Fruit fly (Drosophila melanogaster) whole organism, embryonic: ENCODE data around the gene fan.

Experiments used
- Asciz ChIP-seq: fragments of 200-800 bp; sonication (Bioruptor generic); optimal IDR thresholded peaks from 2 replicates; lab custom pipeline; 2017; ENCODE audit warnings: missing biosample characterization, mild to moderate bottlenecking, missing genetic modification characterization, missing genetic modification reagents
- B-H2 ChIP-seq: fragments of 200-800 bp; sonication (Bioruptor generic); optimal IDR thresholded peaks from 2 replicates; lab custom pipeline; 2018; ENCODE audit warnings: missing biosample characterization, mild to moderate bottlenecking, missing genetic modification characterization
- C15 ChIP-seq: fragments of 200-800 bp; sonication (Bioruptor generic); IDR thresholded peaks from 3 replicates; pipeline ENCODE4 v1.3.6; 2022; ENCODE audit warnings: missing biosample characterization, missing genetic modification characterization
- CG12155 ChIP-seq: fragments of 200-800 bp; sonication (Bioruptor generic); optimal IDR thresholded peaks from 3 replicates; lab custom pipeline; 2016; ENCODE audit warnings: missing biosample characterization, missing genetic modification characterization
- CG12744 ChIP-seq: fragments of 200-800 bp; sonication (Bioruptor generic); optimal IDR thresholded peaks from 2 replicates; lab custom pipeline; 2016; ENCODE audit warnings: missing biosample characterization, missing genetic modification characterization
- CG17328 ChIP-seq: fragments of 200-800 bp; sonication (Bioruptor generic); IDR thresholded peaks from 2 replicates; pipeline ENCODE4 v1.3.6; 2022; ENCODE audit warnings: missing biosample characterization, missing genetic modification characterization
- CG17385 ChIP-seq: fragments of 200-800 bp; sonication (Bioruptor generic); optimal IDR thresholded peaks from 3 replicates; lab custom pipeline; 2018; ENCODE audit warnings: missing biosample characterization, mild to moderate bottlenecking, missing genetic modification characterization
- CG18764 ChIP-seq: fragments of 200-800 bp; sonication (Bioruptor generic); optimal IDR thresholded peaks from 3 replicates; lab custom pipeline; 2016; ENCODE audit warnings: missing biosample characterization, missing genetic modification characterization
- CG2199 ChIP-seq: fragments of 200-800 bp; sonication (Bioruptor generic); IDR thresholded peaks from 3 replicates; pipeline ENCODE4 v1.3.6; 2022; ENCODE audit warnings: missing biosample characterization, missing genetic modification characterization
- CG2678 ChIP-seq: fragments of 200-800 bp; sonication (Bioruptor generic); optimal IDR thresholded peaks from 3 replicates; lab custom pipeline; 2019; ENCODE audit warnings: missing biosample characterization, mild to moderate bottlenecking, missing genetic modification characterization, moderate library complexity
- CG30403 ChIP-seq: fragments of 200-800 bp; sonication (Bioruptor generic); optimal IDR thresholded peaks from 3 replicates; lab custom pipeline; 2016; ENCODE audit warnings: missing biosample characterization, missing genetic modification characterization
- CG5180 ChIP-seq: fragments of 200-800 bp; sonication (Bioruptor generic); optimal IDR thresholded peaks from 3 replicates; lab custom pipeline; 2017; ENCODE audit warnings: missing biosample characterization, missing genetic modification characterization, mild to moderate bottlenecking, moderate library complexity, missing genetic modification reagents
- CG6175 ChIP-seq: fragments of 200-800 bp; sonication (Bioruptor generic); IDR thresholded peaks from 3 replicates; pipeline ENCODE4 v1.3.6; 2022; ENCODE audit warnings: missing biosample characterization, missing genetic modification characterization
- CG6254 ChIP-seq: fragments of 200-800 bp; sonication (Bioruptor generic); optimal IDR thresholded peaks from 3 replicates; lab custom pipeline; 2017; ENCODE audit warnings: mild to moderate bottlenecking, missing biosample characterization, missing genetic modification reagents, missing genetic modification characterization
- CG8281 ChIP-seq: fragments of 200-800 bp; sonication (Bioruptor generic); optimal IDR thresholded peaks from 2 replicates; lab custom pipeline; 2018; ENCODE audit warnings: missing biosample characterization, mild to moderate bottlenecking, missing genetic modification characterization, moderate library complexity
- CG9797 ChIP-seq: fragments of 200-800 bp; sonication (Bioruptor generic); optimal IDR thresholded peaks from 3 replicates; lab custom pipeline; 2018; ENCODE audit warnings: missing biosample characterization, mild to moderate bottlenecking, missing genetic modification characterization
- CrebB ChIP-seq: fragments of 200-800 bp; sonication (Bioruptor generic); optimal IDR thresholded peaks from 3 replicates; lab custom pipeline; 2018; ENCODE audit warnings: missing biosample characterization, mild to moderate bottlenecking, missing genetic modification characterization
- D ChIP-seq, 2 experiments: fragments of 200-800 bp in 1 of 2; fragments of >200 bp in 1 of 2; sonication (Bioruptor generic) in 1 of 2; optimal IDR thresholded peaks; 2 replicates in 1 of 2; 3 replicates in 1 of 2; lab custom pipeline; 2017; ENCODE audit warnings: mild to moderate bottlenecking in 1 of 2, missing biosample characterization in 1 of 2, missing genetic modification characterization in 1 of 2, missing genetic modification reagents in 1 of 2
- Dad ChIP-seq: fragments of 200-800 bp; sonication (Bioruptor generic); optimal IDR thresholded peaks from 3 replicates; lab custom pipeline; 2016; ENCODE audit warnings: missing biosample characterization, missing genetic modification characterization
- Dp ChIP-seq: fragments of 200-800 bp; sonication (Bioruptor generic); optimal IDR thresholded peaks from 2 replicates; lab custom pipeline; 2018; ENCODE audit warnings: missing biosample characterization, mild to moderate bottlenecking, missing genetic modification characterization, moderate library complexity
- Lpt ChIP-seq: fragments of >200 bp; optimal IDR thresholded peaks from 2 replicates; lab custom pipeline; 2018; ENCODE audit warnings: missing biosample characterization, missing genetic modification characterization
- Med ChIP-seq: fragments of 200-800 bp; sonication (Bioruptor generic); peaks from one replicate; lab custom pipeline; 2016; ENCODE audit warnings: missing biosample characterization, missing genetic modification characterization, mild to moderate bottlenecking, inconsistent platforms, moderate library complexity
- Mes4 ChIP-seq: fragments of 200-800 bp; sonication (Bioruptor generic); optimal IDR thresholded peaks from 2 replicates; lab custom pipeline; 2016; ENCODE audit warnings: missing biosample characterization, missing genetic modification characterization
- NfI ChIP-seq: fragments of 200-800 bp; sonication (Bioruptor generic); optimal IDR thresholded peaks from 3 replicates; lab custom pipeline; 2018; ENCODE audit warnings: missing biosample characterization, mild to moderate bottlenecking, missing genetic modification characterization, moderate library complexity
- Poxn ChIP-seq: fragments of 200-800 bp; sonication (Bioruptor generic); IDR thresholded peaks from 2 replicates; pipeline ENCODE4 v1.3.6; 2022; ENCODE audit warnings: missing biosample characterization, missing genetic modification characterization
- Ptx1 ChIP-seq: fragments of 200-800 bp; sonication (Bioruptor generic); IDR thresholded peaks from 2 replicates; pipeline ENCODE4 v1.3.6; 2022; ENCODE audit warnings: missing biosample characterization, missing genetic modification characterization
- Trl ChIP-seq, 3 experiments: fragments of >200 bp in 2 of 3; fragments of 200-800 bp in 1 of 3; sonication (Bioruptor generic) in 1 of 3; optimal IDR thresholded peaks; 2 replicates in 1 of 3; 3 replicates in 2 of 3; lab custom pipeline; 2016 to 2017; ENCODE audit warnings: missing biosample characterization in 1 of 3, missing genetic modification characterization in 1 of 3
- amos ChIP-seq: fragments of 200-800 bp; sonication (Bioruptor generic); IDR thresholded peaks from 2 replicates; pipeline ENCODE4 v1.3.6; 2022; ENCODE audit warnings: missing biosample characterization, missing genetic modification characterization; ENCODE audit not compliant: partially characterized antibody
- cg ChIP-seq: fragments of 200-800 bp; sonication (Bioruptor generic); optimal IDR thresholded peaks from 3 replicates; lab custom pipeline; 2019; ENCODE audit warnings: missing biosample characterization, mild to moderate bottlenecking, missing genetic modification characterization, moderate library complexity
- crp ChIP-seq, 2 experiments: fragments of 200-800 bp; sonication (Bioruptor generic); optimal IDR thresholded peaks; 2 replicates in 1 of 2; 3 replicates in 1 of 2; lab custom pipeline; 2017; ENCODE audit warnings: missing biosample characterization in 2 of 2, missing genetic modification characterization in 2 of 2, mild to moderate bottlenecking in 1 of 2, moderate library complexity in 1 of 2
- dan ChIP-seq: fragments of 200-800 bp; sonication (Bioruptor generic); IDR thresholded peaks from 2 replicates; pipeline ENCODE4 v1.3.6; 2022; ENCODE audit warnings: missing biosample characterization, missing genetic modification characterization
- dpn ChIP-seq, 2 experiments: fragments of 200-800 bp; sonication (Bioruptor generic); optimal IDR thresholded peaks; 3 replicates each; lab custom pipeline; 2016; ENCODE audit warnings: missing biosample characterization in 2 of 2, missing genetic modification characterization in 2 of 2
- lmd ChIP-seq: fragments of 200-800 bp; sonication (Bioruptor generic); IDR thresholded peaks from 2 replicates; pipeline ENCODE4 v1.3.6; 2022; ENCODE audit warnings: missing biosample characterization, missing genetic modification characterization
- lola ChIP-seq, 3 experiments: fragments of >200 bp in 2 of 3; fragments of 200-800 bp in 1 of 3; sonication (Bioruptor generic) in 1 of 3; optimal IDR thresholded peaks; 2 replicates each; lab custom pipeline; 2017 to 2019; ENCODE audit warnings: missing biosample characterization in 3 of 3, missing genetic modification characterization in 3 of 3, mild to moderate bottlenecking in 1 of 3, moderate library complexity in 1 of 3
- lov ChIP-seq, 2 experiments: fragments of 200-800 bp in 1 of 2; fragments of >200 bp in 1 of 2; sonication (Bioruptor generic) in 1 of 2; IDR thresholded peaks in 1 of 2; optimal IDR thresholded peaks in 1 of 2; 2 replicates in 1 of 2; 3 replicates in 1 of 2; pipeline versions ENCODE4 v1.3.6 to Lab custom; 2017 to 2022; ENCODE audit warnings: missing biosample characterization in 1 of 2, missing genetic modification characterization in 1 of 2
- nerfin-1 ChIP-seq: fragments of 200-800 bp; sonication (Bioruptor generic); optimal IDR thresholded peaks from 3 replicates; lab custom pipeline; 2019; ENCODE audit warnings: missing biosample characterization, mild to moderate bottlenecking, missing genetic modification characterization, moderate library complexity
- pho ChIP-seq: fragments of 200-800 bp; sonication (Bioruptor generic); optimal IDR thresholded peaks from 2 replicates; lab custom pipeline; 2016; ENCODE audit warnings: missing biosample characterization, missing genetic modification characterization
- phol ChIP-seq: fragments of 200-800 bp; sonication (Bioruptor generic); optimal IDR thresholded peaks from 3 replicates; lab custom pipeline; 2018; ENCODE audit warnings: missing biosample characterization, mild to moderate bottlenecking, missing genetic modification characterization, moderate library complexity
- pzg ChIP-seq: fragments of 200-800 bp; sonication (Bioruptor generic); optimal IDR thresholded peaks from 3 replicates; lab custom pipeline; 2018; ENCODE audit warnings: missing biosample characterization, mild to moderate bottlenecking, missing genetic modification characterization, moderate library complexity
- rib ChIP-seq: fragments of 200-800 bp; sonication (Bioruptor generic); IDR thresholded peaks from 2 replicates; pipeline ENCODE4 v1.3.6; 2022; ENCODE audit warnings: missing biosample characterization, missing genetic modification characterization
- scrt ChIP-seq: fragments of 200-800 bp; sonication (Bioruptor generic); optimal IDR thresholded peaks from 2 replicates; lab custom pipeline; 2018; ENCODE audit warnings: missing biosample characterization, mild to moderate bottlenecking, missing genetic modification characterization, moderate library complexity
- sens-2 ChIP-seq: fragments of 200-800 bp; sonication (Bioruptor generic); IDR thresholded peaks from 2 replicates; pipeline ENCODE4 v1.3.6; 2022; ENCODE audit warnings: missing biosample characterization, missing genetic modification characterization
- sim ChIP-seq: fragments of 200-800 bp; sonication (Bioruptor generic); IDR thresholded peaks from 2 replicates; pipeline ENCODE4 v1.3.6; 2022; ENCODE audit warnings: missing biosample characterization, missing genetic modification characterization
- sqz ChIP-seq: fragments of 200-800 bp; sonication (Bioruptor generic); optimal IDR thresholded peaks from 3 replicates; lab custom pipeline; 2018; ENCODE audit warnings: missing biosample characterization, mild to moderate bottlenecking, missing genetic modification characterization
- tin ChIP-seq: fragments of 200-800 bp; sonication (Bioruptor generic); optimal IDR thresholded peaks from 3 replicates; lab custom pipeline; 2016; ENCODE audit warnings: missing biosample characterization, missing genetic modification characterization
- trh ChIP-seq: fragments of 200-800 bp; sonication (Bioruptor generic); optimal IDR thresholded peaks from 2 replicates; lab custom pipeline; 2016; ENCODE audit warnings: missing biosample characterization, missing genetic modification characterization
- ttk ChIP-seq: fragments of 200-800 bp; sonication (Bioruptor generic); IDR thresholded peaks from 2 replicates; pipeline ENCODE4 v2.1.2; 2022; ENCODE audit warnings: missing biosample characterization, missing genetic modification characterization
- tx ChIP-seq: fragments of 200-800 bp; sonication (Bioruptor generic); optimal IDR thresholded peaks from 2 replicates; lab custom pipeline; 2016; ENCODE audit warnings: missing biosample characterization, missing genetic modification characterization
- z ChIP-seq: fragments of 200-800 bp; sonication (Bioruptor generic); IDR thresholded peaks from 3 replicates; pipeline ENCODE4 v1.3.6; 2022; ENCODE audit warnings: missing biosample characterization, missing genetic modification characterization

Gene fan

DNA sequence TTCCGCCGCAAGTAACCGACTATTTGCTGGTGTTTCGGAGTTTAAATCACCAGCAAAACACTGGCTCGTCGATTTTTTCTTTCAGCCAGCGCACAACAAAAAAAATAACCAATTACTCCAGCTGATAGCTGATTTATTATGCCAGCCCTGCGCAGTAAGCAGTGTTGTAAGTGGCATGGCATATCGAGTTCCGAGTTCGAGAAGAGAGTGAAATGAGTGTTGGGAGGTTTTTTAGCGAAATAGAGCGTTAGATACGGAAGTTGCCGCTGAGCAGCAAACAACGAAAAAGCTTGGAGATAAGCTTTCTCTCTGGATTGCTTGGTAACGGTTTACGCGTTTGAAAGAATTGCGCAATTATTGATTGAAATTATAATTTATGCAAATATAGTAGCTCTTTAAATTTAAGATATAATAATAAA is 17.3 kb upstream of the fan start, which contains the start of gene CG7565 (continued):
- TF ChIP-seq Lpt (GFP tag; lab: Kevin White, UChicago), result no peak
- peak; percentile 67 to 71 for TF ChIP-seq Trl (optimal IDR thresholded peaks at IDR 0.05; lab: Kevin White, UChicago)
- peak; percentile 85 for TF ChIP-seq Trl (GFP tag; optimal IDR thresholded peaks at IDR 0.05; lab: Kevin White, UChicago)
- TF ChIP-seq sqz (GFP tag; lab: Kevin White, UChicago), result peak; percentile 77
- TF ChIP-seq Dad (GFP tag; lab: Kevin White, UChicago), result peak; percentile 26
- no peak for TF ChIP-seq lov (optimal IDR thresholded peaks at IDR 0.05; lab: Kevin White, UChicago)
- TF ChIP-seq lov (GFP tag; IDR thresholded peaks at IDR 0.05; lab: Robert Waterston, UW), result no peak
- TF ChIP-seq tx (GFP tag; lab: Kevin White, UChicago), result peak; percentile 33
- peak; percentile 96 for TF ChIP-seq Med (GFP tag; lab: Kevin White, UChicago)
- peak; percentile 19 for TF ChIP-seq Asciz (GFP tag; lab: Kevin White, UChicago)
- no peak for TF ChIP-seq CG5180 (GFP tag; lab: Kevin White, UChicago)
- no peak for TF ChIP-seq z (GFP tag; lab: Robert Waterston, UW)
- TF ChIP-seq CG6175, result no peak
- TF ChIP-seq lmd (GFP tag; lab: Robert Waterston, UW), result peak; percentile 15; the same call in 1 of the 2 replicates
- TF ChIP-seq dpn (GFP tag; optimal IDR thresholded peaks at IDR 0.05; lab: Kevin White, UChicago), result peak; percentile 17 to 64
- TF ChIP-seq ttk, result no peak
- peak; percentile 13 for TF ChIP-seq nerfin-1 (tag; lab: Kevin White, UChicago)
- no peak for TF ChIP-seq cg
- peak; percentile 38 for TF ChIP-seq Dp (GFP tag; lab: Kevin White, UChicago)
- no peak for TF ChIP-seq D (optimal IDR thresholded peaks at IDR 0.05; lab: Kevin White, UChicago)
- TF ChIP-seq D (GFP tag; optimal IDR thresholded peaks at IDR 0.05; lab: Kevin White, UChicago), result no peak
- TF ChIP-seq trh, result no peak
- no peak for TF ChIP-seq Ptx1
- no peak for TF ChIP-seq rib
- no peak for TF ChIP-seq dan
- peak; percentile 41 for TF ChIP-seq scrt
- TF ChIP-seq CG17385, result peak; percentile 50
- TF ChIP-seq pzg (GFP tag; lab: Kevin White, UChicago), result peak; percentile 81
- peak; percentile 23 for TF ChIP-seq phol (tag; lab: Kevin White, UChicago)
- no peak for TF ChIP-seq CG2199 (GFP tag; lab: Robert Waterston, UW)
- peak; percentile 65 for TF ChIP-seq NfI (GFP tag; lab: Kevin White, UChicago)
- peak; percentile 41 for TF ChIP-seq CG2678 (tag; lab: Kevin White, UChicago)
- peak; percentile 37 for TF ChIP-seq CG12744 (GFP tag; lab: Kevin White, UChicago)
- peak; percentile 65 for TF ChIP-seq pho (GFP tag; lab: Kevin White, UChicago)
- peak; percentile 58 for TF ChIP-seq CrebB
- TF ChIP-seq CG6254 (GFP tag; lab: Kevin White, UChicago), result no peak
- TF ChIP-seq sens-2 (GFP tag; lab: Robert Waterston, UW), result no peak
- TF ChIP-seq C15, result no peak
- TF ChIP-seq Poxn, result no peak
- no peak for TF ChIP-seq CG8281
- no peak for TF ChIP-seq lola (GFP tag; optimal IDR thresholded peaks at IDR 0.05; lab: Kevin White, UChicago)
- no peak for TF ChIP-seq CG17328
- no peak for TF ChIP-seq CG9797 (GFP tag; lab: Kevin White, UChicago)
- peak; percentile 55 for TF ChIP-seq CG12155 (GFP tag; lab: Kevin White, UChicago)
- TF ChIP-seq sim (GFP tag; lab: Robert Waterston, UW), result no peak
- no peak; the same call in 1 of the 2 replicates for TF ChIP-seq amos
- peak; percentile 84 for TF ChIP-seq B-H2 (GFP tag; lab: Kevin White, UChicago)
- peak; percentile 12 to 86 for TF ChIP-seq crp (GFP tag; optimal IDR thresholded peaks at IDR 0.05; lab: Kevin White, UChicago)
- no peak for TF ChIP-seq Mes4 (GFP tag; lab: Kevin White, UChicago)
- TF ChIP-seq CG30403 (GFP tag; lab: Kevin White, UChicago), result peak; percentile 39
- TF ChIP-seq CG18764 (GFP tag; lab: Kevin White, UChicago), result no peak
- TF ChIP-seq tin (GFP tag; lab: Kevin White, UChicago), result peak; percentile 38
